Worm (Caenorhabditis elegans): ENCODE results near the gene C06A1.6.
A peak's percentile ranks its signal among the peaks of the same experiment; 100 is the strongest.

C06A1.6 gene

DNA sequence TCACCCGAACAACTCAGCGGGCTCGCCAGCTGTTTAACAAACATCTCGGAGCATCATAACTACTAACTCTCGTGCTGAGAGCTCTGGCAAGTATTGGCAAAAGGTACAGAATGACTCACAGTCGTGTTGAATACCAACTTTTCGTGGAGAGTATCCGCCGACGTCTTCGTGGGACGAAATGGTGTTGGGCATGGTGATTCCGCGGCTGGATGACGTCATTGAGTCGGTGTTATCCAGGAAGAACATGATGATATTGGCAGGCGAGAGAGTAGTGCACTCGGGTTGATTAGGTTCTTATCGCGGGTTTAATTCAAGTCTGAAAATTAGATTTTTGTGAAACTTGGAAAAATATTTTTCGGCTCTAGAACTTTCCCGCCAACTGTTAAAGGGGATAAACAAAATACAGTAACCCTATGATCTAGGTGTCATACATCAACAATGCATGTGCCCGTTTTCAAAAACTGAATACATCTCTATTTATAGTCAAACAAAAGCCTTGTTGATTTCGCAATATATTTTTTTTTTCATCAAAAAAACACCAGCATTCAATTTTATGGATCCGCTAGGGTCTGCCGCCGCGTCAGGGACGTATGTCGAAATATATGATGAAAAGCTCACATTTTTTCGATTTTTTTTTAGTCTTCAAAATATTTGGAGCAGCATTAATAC, 11.0 kb downstream of the C06A1.6 start:
- peak; percentile 34; the same call in 1 of the 2 replicates for TF ChIP-seq mdt-29 (GFP tag; IDR thresholded peaks at IDR 0.05)
- TF ChIP-seq nhr-11 (tag; optimal IDR thresholded peaks at IDR 0.05), result peak; percentile 31
- TF ChIP-seq lin-1 (GFP tag; IDR thresholded peaks at IDR 0.05), result no peak
- TF ChIP-seq unc-130 (GFP tag; optimal IDR thresholded peaks at IDR 0.05), result no peak
- peak; percentile 56; the same call in 1 of the 2 replicates for TF ChIP-seq zfp-3 (GFP tag; conservative IDR thresholded peaks at IDR 0.05)
- TF ChIP-seq lin-39 (tag; optimal IDR thresholded peaks at IDR 0.05), result no peak
- peak; percentile 81; the same call in 1 of the 2 replicates for TF ChIP-seq D1046.2 (GFP tag; IDR thresholded peaks at IDR 0.05)
- TF ChIP-seq hlh-11 (tag; optimal IDR thresholded peaks at IDR 0.05), result peak; percentile 12
- no peak for TF ChIP-seq aly-2 (tag; optimal IDR thresholded peaks at IDR 0.05)
- TF ChIP-seq dmd-9 (GFP tag; IDR thresholded peaks at IDR 0.05), result no peak
- TF ChIP-seq egl-43 (GFP tag; IDR thresholded peaks at IDR 0.05), result 0 out of 2 replicates have a peak, but pooled peaks have one; percentile 25
- TF ChIP-seq ctbp-1 (GFP tag; IDR thresholded peaks at IDR 0.05), result 0 out of 2 replicates have a peak, but pooled peaks have one; percentile 7
- peak; percentile 32 for TF ChIP-seq T20F7.1 (GFP tag; optimal IDR thresholded peaks at IDR 0.05)
- TF ChIP-seq zip-11 (GFP tag; IDR thresholded peaks at IDR 0.05), result no peak
- no peak for TF ChIP-seq fkh-10 (GFP tag; optimal IDR thresholded peaks at IDR 0.05)
- TF ChIP-seq lsy-2 (tag; optimal IDR thresholded peaks at IDR 0.05), result peak in 1 of 2 experiments; percentile 43
- no peak for TF ChIP-seq ceh-28 (tag; optimal IDR thresholded peaks at IDR 0.05)
- TF ChIP-seq lin-29 (GFP tag; IDR thresholded peaks at IDR 0.05), result no peak
- peak; percentile 85 for TF ChIP-seq aha-1 (tag)
- 0 out of 4 replicates have a peak, but pooled peaks have one; percentile 15 to 25 for TF ChIP-seq madf-5 (GFP tag; IDR thresholded peaks at IDR 0.05)
- TF ChIP-seq madf-9 (GFP tag; conservative IDR thresholded peaks at IDR 0.05), result 0 out of 2 replicates have a peak, but pooled peaks have one; percentile 24
- TF ChIP-seq pha-4 (GFP tag; IDR thresholded peaks at IDR 0.05), result no peak; the same call in 1 of the 2 replicates
- no peak for TF ChIP-seq pha-4 (tag; optimal IDR thresholded peaks at IDR 0.05)
- no peak for TF ChIP-seq daf-16 (GFP tag; optimal IDR thresholded peaks at IDR 0.05)
- TF ChIP-seq daf-16 (tag; optimal IDR thresholded peaks at IDR 0.05), result peak; percentile 12

ce11 chrII:10551985-10552736, 12.3 kb downstream of the C06A1.6 start:
- peak; percentile 87 for TF ChIP-seq dmd-6 (GFP tag; IDR thresholded peaks at IDR 0.05)
- TF ChIP-seq mdl-1 (tag; optimal IDR thresholded peaks at IDR 0.05), result peak; percentile 76 to 91
- TF ChIP-seq daf-8 (GFP tag; IDR thresholded peaks at IDR 0.05), result no peak
- peak; percentile 80 for TF ChIP-seq ctbp-1 (GFP tag; IDR thresholded peaks at IDR 0.05)
- TF ChIP-seq zip-2 (tag; optimal IDR thresholded peaks at IDR 0.05), result no peak
- TF ChIP-seq zfp-3 (GFP tag; conservative IDR thresholded peaks at IDR 0.05), result 0 out of 2 replicates have a peak, but pooled peaks have one; percentile 42
- no peak for TF ChIP-seq ceh-82 (tag; optimal IDR thresholded peaks at IDR 0.05)
- TF ChIP-seq rbr-2 (tag; optimal IDR thresholded peaks at IDR 0.05), result peak; percentile 83
- TF ChIP-seq hif-1 (tag; optimal IDR thresholded peaks at IDR 0.05), result peak; percentile 25 to 69
- peak; percentile 6; the same call in 1 of the 2 replicates for TF ChIP-seq ZK337.2 (GFP tag; IDR thresholded peaks at IDR 0.05)
- TF ChIP-seq php-3 (GFP tag; IDR thresholded peaks at IDR 0.05), result peak; percentile 40
- TF ChIP-seq lin-13 (GFP tag; optimal IDR thresholded peaks at IDR 0.05), result no peak
- peak; percentile 67 for TF ChIP-seq T26A8.4 (GFP tag; IDR thresholded peaks at IDR 0.05)
- no peak for TF ChIP-seq Y5F2A.4 (GFP tag; optimal IDR thresholded peaks at IDR 0.05)
- TF ChIP-seq nhr-42 (GFP tag; IDR thresholded peaks at IDR 0.05), result peak; percentile 60; the same call in 1 of the 2 replicates
- TF ChIP-seq F49E8.2 (tag; optimal IDR thresholded peaks at IDR 0.05; ENCODE audit: borderline replicate concordance), result no peak
- peak; percentile 14 for TF ChIP-seq ceh-28 (tag; optimal IDR thresholded peaks at IDR 0.05)
- peak; percentile 89 for TF ChIP-seq mep-1 (tag; optimal IDR thresholded peaks at IDR 0.05)
- peak in 1 of 2 experiments; percentile 33 for TF ChIP-seq ZK546.5 (tag; optimal IDR thresholded peaks at IDR 0.05)
- TF ChIP-seq cey-2 (tag; optimal IDR thresholded peaks at IDR 0.05; ENCODE audit: borderline replicate concordance, insufficient read depth), result peak; percentile 57
- peak; percentile 63 for TF ChIP-seq ces-1 (GFP tag; optimal IDR thresholded peaks at IDR 0.05)
- TF ChIP-seq daf-12 (tag; optimal IDR thresholded peaks at IDR 0.05), result no peak
- peak; percentile 39 for TF ChIP-seq madf-9 (GFP tag; conservative IDR thresholded peaks at IDR 0.05)
- peak; percentile 63 for TF ChIP-seq lin-38 (GFP tag; IDR thresholded peaks at IDR 0.05)
- peak; percentile 82 for TF ChIP-seq ama-1 (optimal IDR thresholded peaks at IDR 0.05)
- no peak for TF ChIP-seq unc-39 (tag; optimal IDR thresholded peaks at IDR 0.05)
- TF ChIP-seq tra-1 (GFP tag; IDR thresholded peaks at IDR 0.05), result peak; percentile 82
